Fruit fly (Drosophila melanogaster) whole organism: ENCODE results near the gene CG43954.

Source experiments
- Dll ChIP-seq: fragments of >200 bp; optimal IDR thresholded peaks from 2 replicates; lab custom pipeline; 2017
- usp ChIP-seq: fragments of >200 bp; optimal IDR thresholded peaks from 2 replicates; lab custom pipeline; 2017; ENCODE audit warnings: missing biosample characterization, missing genetic modification characterization, mixed read lengths

DNA sequence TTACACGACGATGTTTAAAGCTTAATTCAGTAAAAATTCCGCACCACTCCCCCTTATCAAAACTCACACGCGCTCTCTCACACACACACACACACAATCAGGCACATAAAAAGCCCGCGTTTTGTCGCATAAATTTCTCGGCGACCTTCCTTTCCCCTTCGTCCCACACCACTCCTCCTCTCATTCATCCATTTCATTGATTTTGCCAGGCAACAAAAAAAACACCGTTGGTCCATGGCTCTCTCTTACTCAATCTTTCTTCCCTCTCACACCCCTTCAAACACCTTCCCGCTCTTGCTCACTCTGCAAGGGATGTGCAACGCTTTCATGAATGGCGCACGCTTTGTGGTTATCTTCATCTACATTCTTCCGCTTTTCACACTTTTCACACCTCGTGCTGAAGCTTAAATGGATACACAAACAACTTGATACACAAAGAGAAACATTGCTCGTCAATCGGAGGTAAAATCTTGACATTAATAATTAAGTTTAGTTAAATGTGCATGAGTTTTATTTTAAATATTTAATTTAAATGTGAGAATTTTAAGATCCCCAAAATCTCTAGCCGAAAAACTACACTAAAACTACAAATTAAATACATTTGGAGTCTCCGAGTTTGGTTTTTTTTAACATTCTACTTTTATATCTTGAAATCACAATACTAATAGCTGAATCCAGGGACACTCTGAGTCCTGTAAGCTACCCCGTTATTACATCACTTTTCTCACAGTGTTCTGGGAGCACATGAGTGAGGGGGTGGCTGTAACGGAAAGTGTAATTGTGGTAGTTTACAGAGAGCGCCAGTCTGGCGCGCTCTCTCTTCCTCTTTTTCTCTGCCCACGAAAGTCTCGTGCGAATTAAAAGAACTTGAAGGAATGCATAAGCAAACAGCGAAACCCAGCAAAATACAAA, 51.3 kb downstream of the CG43954 start:
- TF ChIP-seq Dll (no peak), usp (GFP tag; lab: Kevin White, UChicago) (no peak)
